Fruit fly (Drosophila melanogaster) whole organism, embryonic: ENCODE results near the gene P58IPK.

Source experiments
- CG10654 ChIP-seq: fragments of 200-800 bp; sonication (Bioruptor generic); optimal IDR thresholded peaks from 2 replicates; lab custom pipeline; 2016; ENCODE audit warnings: missing biosample characterization, missing genetic modification characterization
- CG12219 ChIP-seq: fragments of 200-800 bp; sonication (Bioruptor generic); optimal IDR thresholded peaks from 3 replicates; lab custom pipeline; 2018; ENCODE audit warnings: missing biosample characterization, mild to moderate bottlenecking, missing genetic modification characterization
- CG12391 ChIP-seq: fragments of 200-800 bp; sonication (Bioruptor generic); optimal IDR thresholded peaks from 3 replicates; lab custom pipeline; 2018; ENCODE audit warnings: missing biosample characterization, mild to moderate bottlenecking, missing genetic modification characterization, moderate library complexity
- CG14710 ChIP-seq: fragments of 200-800 bp; sonication (Bioruptor generic); optimal IDR thresholded peaks from 3 replicates; lab custom pipeline; 2019; ENCODE audit warnings: missing biosample characterization, mild to moderate bottlenecking, missing genetic modification characterization, moderate library complexity
- CG1647 ChIP-seq: fragments of 200-800 bp; sonication (Bioruptor generic); optimal IDR thresholded peaks from 3 replicates; lab custom pipeline; 2016; ENCODE audit warnings: missing biosample characterization, missing genetic modification characterization
- CG17359 ChIP-seq: fragments of 200-800 bp; sonication (Bioruptor generic); optimal IDR thresholded peaks from 3 replicates; lab custom pipeline; 2018; ENCODE audit warnings: missing biosample characterization, mild to moderate bottlenecking, missing genetic modification characterization, moderate library complexity
- CG17829 ChIP-seq: fragments of 200-800 bp; optimal IDR thresholded peaks from 2 replicates; lab custom pipeline; 2019; ENCODE audit warnings: missing biosample characterization, mild to moderate bottlenecking, missing genetic modification characterization, moderate library complexity
- CG17912 ChIP-seq: fragments of 200-800 bp; sonication (Bioruptor generic); optimal IDR thresholded peaks from 2 replicates; lab custom pipeline; 2018; ENCODE audit warnings: missing biosample characterization, mild to moderate bottlenecking, missing genetic modification characterization
- CG18011 ChIP-seq: fragments of 200-800 bp; sonication (Bioruptor generic); optimal IDR thresholded peaks from 2 replicates; lab custom pipeline; 2017; ENCODE audit warnings: missing biosample characterization, missing genetic modification characterization, mild to moderate bottlenecking, moderate library complexity, missing genotype
- CG2875 ChIP-seq: fragments of 200-800 bp; sonication (Bioruptor generic); optimal IDR thresholded peaks from 2 replicates; lab custom pipeline; 2017; ENCODE audit warnings: missing biosample characterization, mild to moderate bottlenecking, missing genetic modification characterization, missing genetic modification reagents
- CG30431 ChIP-seq: fragments of 200-800 bp; sonication (Bioruptor generic); optimal IDR thresholded peaks from 2 replicates; lab custom pipeline; 2017; ENCODE audit warnings: missing biosample characterization, missing genetic modification characterization
- CG31441 ChIP-seq: fragments of 200-800 bp; sonication (Bioruptor generic); IDR thresholded peaks from 2 replicates; pipeline ENCODE4 v1.3.6; 2022; ENCODE audit warnings: missing biosample characterization, missing genetic modification characterization
- CG7745 ChIP-seq: fragments of 200-800 bp; sonication (Bioruptor generic); optimal IDR thresholded peaks from 2 replicates; lab custom pipeline; 2018; ENCODE audit warnings: missing biosample characterization, mild to moderate bottlenecking, missing genetic modification characterization, moderate library complexity
- CG9727 ChIP-seq: fragments of 200-800 bp; sonication (Bioruptor generic); optimal IDR thresholded peaks from 3 replicates; lab custom pipeline; 2017; ENCODE audit warnings: missing biosample characterization, mild to moderate bottlenecking, missing genetic modification characterization
- CkIIα-i1 ChIP-seq: fragments of 200-800 bp; sonication (Bioruptor generic); IDR thresholded peaks from 2 replicates; pipeline ENCODE4 v1.3.6; 2022; ENCODE audit warnings: missing biosample characterization, missing genetic modification characterization
- Hr39 ChIP-seq: fragments of >200 bp; optimal IDR thresholded peaks from 2 replicates; lab custom pipeline; 2017
- Oli ChIP-seq: fragments of 200-800 bp; sonication (Bioruptor generic); optimal IDR thresholded peaks from 2 replicates; lab custom pipeline; 2018; ENCODE audit warnings: missing biosample characterization, mild to moderate bottlenecking, missing genetic modification characterization, moderate library complexity
- Optix ChIP-seq: fragments of 200-800 bp; sonication (Bioruptor generic); IDR thresholded peaks from 3 replicates; pipeline ENCODE4 v1.3.6; 2022; ENCODE audit warnings: missing biosample characterization, missing genetic modification characterization
- Poxn ChIP-seq: fragments of 200-800 bp; sonication (Bioruptor generic); IDR thresholded peaks from 2 replicates; pipeline ENCODE4 v1.3.6; 2022; ENCODE audit warnings: missing biosample characterization, missing genetic modification characterization
- Ptx1 ChIP-seq: fragments of 200-800 bp; sonication (Bioruptor generic); IDR thresholded peaks from 2 replicates; pipeline ENCODE4 v1.3.6; 2022; ENCODE audit warnings: missing biosample characterization, missing genetic modification characterization
- Ravus ChIP-seq: fragments of 200-800 bp; sonication (Bioruptor generic); IDR thresholded peaks from 2 replicates; pipeline ENCODE4 v1.3.6; 2022; ENCODE audit warnings: missing biosample characterization, missing genetic modification characterization
- Scr ChIP-seq: fragments of 200-800 bp; sonication (Bioruptor generic); IDR thresholded peaks from 2 replicates; pipeline ENCODE4 v1.3.6; 2022; ENCODE audit warnings: missing biosample characterization, missing genetic modification characterization; ENCODE audit not compliant: partially characterized antibody
- Sox100B ChIP-seq: fragments of 200-800 bp; sonication (Bioruptor generic); optimal IDR thresholded peaks from 3 replicates; lab custom pipeline; 2018; ENCODE audit warnings: missing biosample characterization, mild to moderate bottlenecking, missing genetic modification characterization
- Sox102F ChIP-seq: fragments of 200-800 bp; sonication (Bioruptor generic); optimal IDR thresholded peaks from 2 replicates; lab custom pipeline; 2018; ENCODE audit warnings: missing biosample characterization, mild to moderate bottlenecking, missing genetic modification characterization, moderate library complexity
- Sry-δ ChIP-seq: fragments of 200-800 bp; sonication (Bioruptor generic); optimal IDR thresholded peaks from 2 replicates; lab custom pipeline; 2016; ENCODE audit warnings: missing biosample characterization, missing genetic modification characterization
- ac ChIP-seq: fragments of 200-800 bp; sonication (Bioruptor generic); optimal IDR thresholded peaks from 3 replicates; lab custom pipeline; 2017; ENCODE audit warnings: missing biosample characterization, mild to moderate bottlenecking, missing genetic modification characterization
- ase ChIP-seq: fragments of 200-800 bp; sonication (Bioruptor generic); IDR thresholded peaks from 3 replicates; pipeline ENCODE4 v1.3.6; 2022; ENCODE audit warnings: missing biosample characterization, missing genetic modification characterization
- ash1 ChIP-seq: fragments of 200-800 bp; sonication (Bioruptor generic); optimal IDR thresholded peaks from 2 replicates; lab custom pipeline; 2018; ENCODE audit warnings: missing biosample characterization, mild to moderate bottlenecking, missing genetic modification characterization
- chn ChIP-seq: fragments of 200-800 bp; sonication (Bioruptor generic); optimal IDR thresholded peaks from 2 replicates; lab custom pipeline; 2016; ENCODE audit warnings: missing biosample characterization, missing genetic modification characterization
- crp ChIP-seq, 2 experiments: fragments of 200-800 bp; sonication (Bioruptor generic); optimal IDR thresholded peaks; 2 replicates in 1 of 2; 3 replicates in 1 of 2; lab custom pipeline; 2017; ENCODE audit warnings: missing biosample characterization in 2 of 2, missing genetic modification characterization in 2 of 2, mild to moderate bottlenecking in 1 of 2, moderate library complexity in 1 of 2
- dysf ChIP-seq: fragments of 200-800 bp; sonication (Bioruptor generic); IDR thresholded peaks from 3 replicates; pipeline ENCODE4 v1.3.6; 2022; ENCODE audit warnings: missing biosample characterization, missing genetic modification characterization
- esg ChIP-seq: fragments of 200-800 bp; sonication (Bioruptor generic); conservative IDR thresholded peaks from 2 replicates; pipeline ENCODE4 v1.3.6; 2022; ENCODE audit warnings: missing biosample characterization, missing genetic modification characterization
- exex ChIP-seq: fragments of 200-800 bp; sonication (Bioruptor generic); optimal IDR thresholded peaks from 4 replicates; lab custom pipeline; 2018; ENCODE audit warnings: missing biosample characterization, mild to moderate bottlenecking, missing genetic modification characterization, moderate library complexity
- fd96Cb ChIP-seq: fragments of 200-800 bp; sonication (Bioruptor generic); optimal IDR thresholded peaks from 2 replicates; lab custom pipeline; 2018; ENCODE audit warnings: missing biosample characterization, mild to moderate bottlenecking, missing genetic modification characterization, moderate library complexity
- gfzf ChIP-seq: fragments of 200-800 bp; sonication (Bioruptor generic); optimal IDR thresholded peaks from 2 replicates; lab custom pipeline; 2016; ENCODE audit warnings: missing biosample characterization, mild to moderate bottlenecking, missing genetic modification characterization, moderate library complexity
- gsb-n ChIP-seq: fragments of 200-800 bp; sonication (Bioruptor generic); optimal IDR thresholded peaks from 3 replicates; lab custom pipeline; 2018; ENCODE audit warnings: missing biosample characterization, mild to moderate bottlenecking, missing genetic modification characterization
- ind ChIP-seq: fragments of 200-800 bp; sonication (Bioruptor generic); optimal IDR thresholded peaks from 3 replicates; lab custom pipeline; 2016; ENCODE audit warnings: missing biosample characterization, missing genetic modification characterization
- jumu ChIP-seq: fragments of 200-800 bp; sonication (Bioruptor generic); optimal IDR thresholded peaks from 3 replicates; lab custom pipeline; 2016; ENCODE audit warnings: missing biosample characterization, missing genetic modification characterization
- kni ChIP-seq: fragments of 200-800 bp; sonication (Bioruptor generic); optimal IDR thresholded peaks from 3 replicates; lab custom pipeline; 2017; ENCODE audit warnings: mild to moderate bottlenecking, missing biosample characterization, missing genetic modification reagents, missing genetic modification characterization
- lab ChIP-seq: fragments of 200-800 bp; sonication (Bioruptor generic); optimal IDR thresholded peaks from 3 replicates; lab custom pipeline; 2017; ENCODE audit warnings: missing biosample characterization, missing genetic modification characterization, mild to moderate bottlenecking, moderate library complexity, missing genetic modification reagents
- lola ChIP-seq, 3 experiments: fragments of >200 bp in 2 of 3; fragments of 200-800 bp in 1 of 3; sonication (Bioruptor generic) in 1 of 3; optimal IDR thresholded peaks; 2 replicates each; lab custom pipeline; 2017 to 2019; ENCODE audit warnings: missing biosample characterization in 3 of 3, missing genetic modification characterization in 3 of 3, mild to moderate bottlenecking in 1 of 3, moderate library complexity in 1 of 3
- oc ChIP-seq: fragments of 200-800 bp; sonication (Bioruptor generic); optimal IDR thresholded peaks from 2 replicates; lab custom pipeline; 2018; ENCODE audit warnings: missing biosample characterization, mild to moderate bottlenecking, missing genetic modification characterization, moderate library complexity
- pfk ChIP-seq: fragments of 200-800 bp; sonication (Bioruptor generic); optimal IDR thresholded peaks from 2 replicates; lab custom pipeline; 2018; ENCODE audit warnings: missing biosample characterization, mild to moderate bottlenecking, missing genetic modification characterization, moderate library complexity
- pnt ChIP-seq: fragments of 200-800 bp; sonication (Bioruptor generic); optimal IDR thresholded peaks from 3 replicates; lab custom pipeline; 2016; ENCODE audit warnings: missing biosample characterization, missing genetic modification characterization
- salm ChIP-seq: fragments of 200-800 bp; sonication (Bioruptor generic); optimal IDR thresholded peaks from 2 replicates; lab custom pipeline; 2018; ENCODE audit warnings: missing biosample characterization, mild to moderate bottlenecking, missing genetic modification characterization
- sim ChIP-seq: fragments of 200-800 bp; sonication (Bioruptor generic); IDR thresholded peaks from 2 replicates; pipeline ENCODE4 v1.3.6; 2022; ENCODE audit warnings: missing biosample characterization, missing genetic modification characterization
- sob ChIP-seq: fragments of 200-800 bp; sonication (Bioruptor generic); IDR thresholded peaks from 2 replicates; pipeline ENCODE4 v1.3.6; 2022; ENCODE audit warnings: missing biosample characterization, missing genetic modification characterization
- tna ChIP-seq: fragments of 200-800 bp; sonication (Bioruptor generic); IDR thresholded peaks from 2 replicates; pipeline ENCODE4 v1.3.6; 2022; ENCODE audit warnings: missing biosample characterization, missing genetic modification characterization; ENCODE audit not compliant: partially characterized antibody
- trem ChIP-seq: fragments of 200-800 bp; optimal IDR thresholded peaks from 3 replicates; lab custom pipeline; 2019; ENCODE audit warnings: missing biosample characterization, mild to moderate bottlenecking, missing genetic modification characterization, moderate library complexity
- unpg ChIP-seq: fragments of 200-800 bp; sonication (Bioruptor generic); optimal IDR thresholded peaks from 3 replicates; lab custom pipeline; 2018; ENCODE audit warnings: missing biosample characterization, mild to moderate bottlenecking, missing genetic modification characterization, moderate library complexity

P58IPK gene

DNA sequence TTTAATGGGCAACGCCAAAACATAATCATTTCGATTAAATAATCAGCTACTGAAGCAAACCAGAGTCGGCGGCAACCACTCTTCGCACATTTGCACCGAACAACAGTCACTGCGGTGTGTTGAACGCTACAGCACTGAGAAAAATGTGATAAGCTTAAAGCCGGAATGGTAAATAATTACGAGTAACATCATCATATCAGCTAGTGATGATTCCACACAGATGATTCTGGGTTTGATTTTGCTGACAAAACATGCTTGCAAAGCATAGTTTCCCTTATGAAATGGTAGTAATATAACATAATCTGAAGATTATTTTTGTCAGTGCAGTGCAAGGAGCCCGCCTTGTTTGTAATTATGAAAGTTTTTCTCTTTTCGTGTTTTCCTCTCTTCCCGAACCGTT, 11.4 kb downstream of the P58IPK start (continued):
- TF ChIP-seq Sox102F (GFP tag; lab: Kevin White, UChicago): peak; percentile 77
- peak; percentile 20; the same call in 1 of the 2 replicates for TF ChIP-seq sob (GFP tag; lab: Robert Waterston, UW)
- peak; percentile 74 for TF ChIP-seq Oli (tag; lab: Kevin White, UChicago)
- peak; percentile 21 for TF ChIP-seq CG10654 (GFP tag; lab: Kevin White, UChicago)
- peak; percentile 47; the same call in 1 of the 3 replicates for TF ChIP-seq Optix (GFP tag; lab: Robert Waterston, UW)
- no peak for TF ChIP-seq pfk (GFP tag; lab: Kevin White, UChicago)
- peak; percentile 43 for TF ChIP-seq salm (tag; lab: Kevin White, UChicago)
- TF ChIP-seq ind (GFP tag; lab: Kevin White, UChicago): peak; percentile 35
- TF ChIP-seq kni (GFP tag; lab: Kevin White, UChicago): no peak
- TF ChIP-seq lab (GFP tag; lab: Kevin White, UChicago): peak; percentile 37
- TF ChIP-seq CG9727 (GFP tag; lab: Kevin White, UChicago): peak; percentile 12
- TF ChIP-seq CG12219: peak; percentile 59
- TF ChIP-seq trem (tag; lab: Kevin White, UChicago): peak; percentile 35
- TF ChIP-seq ase (GFP tag; lab: Robert Waterston, UW): no peak
- peak; percentile 65 for TF ChIP-seq CG31441 (GFP tag; lab: Robert Waterston, UW)
- TF ChIP-seq exex (tag; lab: Kevin White, UChicago): no peak
- TF ChIP-seq chn (GFP tag; lab: Kevin White, UChicago): peak; percentile 39
- TF ChIP-seq CG7745: no peak
- TF ChIP-seq ash1: no peak
- no peak for TF ChIP-seq tna
- TF ChIP-seq CG12391 (tag; lab: Kevin White, UChicago): peak; percentile 52
- TF ChIP-seq dysf: peak; percentile 55; the same call in 1 of the 3 replicates
- TF ChIP-seq Ravus (GFP tag; lab: Robert Waterston, UW): no peak
- TF ChIP-seq jumu: peak; percentile 50
- peak; percentile 54 for TF ChIP-seq Ptx1 (GFP tag; lab: Robert Waterston, UW)
- peak; percentile 73 for TF ChIP-seq CG17359 (tag; lab: Kevin White, UChicago)
- no peak for TF ChIP-seq CG1647 (GFP tag; lab: Kevin White, UChicago)
- TF ChIP-seq Poxn: no peak
- TF ChIP-seq gsb-n (tag; lab: Kevin White, UChicago): peak; percentile 57
- TF ChIP-seq CG17829: peak; percentile 68
- no peak for TF ChIP-seq ac (GFP tag; lab: Kevin White, UChicago)
- TF ChIP-seq Sox100B: peak; percentile 39
- no peak; the same call in 1 of the 2 replicates for TF ChIP-seq esg
- TF ChIP-seq crp (GFP tag; optimal IDR thresholded peaks at IDR 0.05; lab: Kevin White, UChicago): no peak
- TF ChIP-seq CG18011 (GFP tag; lab: Kevin White, UChicago): no peak
- peak; percentile 54 for TF ChIP-seq CG2875 (GFP tag; lab: Kevin White, UChicago)
- TF ChIP-seq pnt: peak; percentile 56
- TF ChIP-seq Scr (GFP tag; lab: Robert Waterston, UW): no peak
- peak; percentile 71 for TF ChIP-seq CG14710 (tag; lab: Kevin White, UChicago)
- no peak for TF ChIP-seq CkIIα-i1 (GFP tag; lab: Robert Waterston, UW)
- TF ChIP-seq lola (GFP tag; optimal IDR thresholded peaks at IDR 0.05; lab: Kevin White, UChicago): peak in 1 of 3 experiments; percentile 73
- TF ChIP-seq fd96Cb: peak; percentile 75
- 0 out of 2 replicates have a peak, but pooled peaks have one; percentile 40 for TF ChIP-seq sim (GFP tag; lab: Robert Waterston, UW)
- TF ChIP-seq Sry-δ (GFP tag; lab: Kevin White, UChicago): peak; percentile 25
- peak; percentile 44 for TF ChIP-seq oc (tag; lab: Kevin White, UChicago)
- no peak for TF ChIP-seq gfzf (GFP tag; lab: Kevin White, UChicago)
- no peak for TF ChIP-seq CG17912 (GFP tag; lab: Kevin White, UChicago)
- TF ChIP-seq unpg (GFP tag; lab: Kevin White, UChicago): peak; percentile 63
- no peak for TF ChIP-seq Hr39 (lab: Kevin White, UChicago)
- TF ChIP-seq CG30431 (GFP tag; lab: Kevin White, UChicago): peak; percentile 35
